Fruit fly (Drosophila melanogaster) whole organism, pupa: ENCODE data around the gene CG7182.

ENCODE experiments used
- CG10348 ChIP-seq: fragments of 200-800 bp; sonication (Bioruptor generic); IDR thresholded peaks from 2 replicates; pipeline ENCODE4 v1.3.6; 2022; ENCODE audit warnings: missing biosample characterization, missing genetic modification characterization
- CG12605 ChIP-seq: fragments of 200-800 bp; sonication (Bioruptor generic); IDR thresholded peaks from 2 replicates; pipeline ENCODE4 v1.3.6; 2022; ENCODE audit warnings: missing biosample characterization, missing genetic modification characterization
- CG13204 ChIP-seq: fragments of 200-800 bp; sonication (Bioruptor generic); optimal IDR thresholded peaks from 2 replicates; lab custom pipeline; 2018; ENCODE audit warnings: missing biosample characterization, mild to moderate bottlenecking, missing genetic modification characterization, moderate library complexity
- CG14655 ChIP-seq: fragments of 200-800 bp; sonication (Bioruptor generic); optimal IDR thresholded peaks from 3 replicates; lab custom pipeline; 2017; ENCODE audit warnings: mild to moderate bottlenecking, missing biosample characterization, missing genetic modification reagents, missing genetic modification characterization
- CG15710 ChIP-seq: fragments of 200-800 bp; sonication (Bioruptor generic); optimal IDR thresholded peaks from 2 replicates; lab custom pipeline; 2018; ENCODE audit warnings: missing biosample characterization, mild to moderate bottlenecking, missing genetic modification characterization, moderate library complexity
- CG17806 ChIP-seq: fragments of 200-800 bp; sonication (Bioruptor generic); optimal IDR thresholded peaks from 2 replicates; lab custom pipeline; 2018; ENCODE audit warnings: missing biosample characterization, mild to moderate bottlenecking, missing genetic modification characterization, moderate library complexity
- CG32121 ChIP-seq: fragments of 200-800 bp; sonication (Bioruptor generic); IDR thresholded peaks from 2 replicates; pipeline ENCODE4 v1.3.6; 2022; ENCODE audit warnings: missing biosample characterization, missing genetic modification characterization
- CG34367 ChIP-seq: fragments of 200-800 bp; sonication (Bioruptor generic); optimal IDR thresholded peaks from 2 replicates; lab custom pipeline; 2018; ENCODE audit warnings: missing biosample characterization, mild to moderate bottlenecking, missing genetic modification characterization
- CG4496 ChIP-seq: fragments of 200-800 bp; sonication (Bioruptor generic); IDR thresholded peaks from 3 replicates; pipeline ENCODE4 v1.3.6; 2022; ENCODE audit warnings: missing biosample characterization, missing genetic modification characterization
- CG8159 ChIP-seq: fragments of 200-800 bp; sonication (Bioruptor generic); optimal IDR thresholded peaks from 3 replicates; lab custom pipeline; 2018; ENCODE audit warnings: missing biosample characterization, mild to moderate bottlenecking, missing genetic modification characterization, moderate library complexity
- CG8301 ChIP-seq: fragments of 200-800 bp; sonication (Bioruptor generic); optimal IDR thresholded peaks from 2 replicates; lab custom pipeline; 2018; ENCODE audit warnings: missing biosample characterization, mild to moderate bottlenecking, missing genetic modification characterization
- CG9948 ChIP-seq: fragments of 200-800 bp; sonication (Bioruptor generic); optimal IDR thresholded peaks from 2 replicates; lab custom pipeline; 2018; ENCODE audit warnings: missing biosample characterization, mild to moderate bottlenecking, missing genetic modification characterization, moderate library complexity
- D1 ChIP-seq: fragments of 200-800 bp; sonication (Bioruptor generic); optimal IDR thresholded peaks from 2 replicates; lab custom pipeline; 2018; ENCODE audit warnings: missing biosample characterization, mild to moderate bottlenecking, missing genetic modification characterization, moderate library complexity
- EcR ChIP-seq: fragments of 200-800 bp; sonication (Bioruptor generic); optimal IDR thresholded peaks from 3 replicates; lab custom pipeline; 2019; ENCODE audit warnings: missing biosample characterization, missing genetic modification characterization, mild to moderate bottlenecking, moderate library complexity, missing genetic modification reagents
- Ets98B ChIP-seq: fragments of 200-800 bp; sonication (Bioruptor generic); IDR thresholded peaks from 2 replicates; pipeline ENCODE4 v1.3.6; 2022; ENCODE audit warnings: missing biosample characterization, missing genetic modification characterization
- Pif1A ChIP-seq: fragments of 200-800 bp; sonication (Bioruptor generic); optimal IDR thresholded peaks from 3 replicates; lab custom pipeline; 2016; ENCODE audit warnings: missing biosample characterization, missing genetic modification characterization
- Pif1B ChIP-seq: fragments of 200-800 bp; sonication (Bioruptor generic); optimal IDR thresholded peaks from 3 replicates; lab custom pipeline; 2016; ENCODE audit warnings: missing biosample characterization, missing genetic modification characterization
- Snoo ChIP-seq: fragments of 200-800 bp; sonication (Bioruptor generic); optimal IDR thresholded peaks from 3 replicates; lab custom pipeline; 2017; ENCODE audit warnings: missing biosample characterization, mild to moderate bottlenecking, missing genetic modification characterization, inconsistent platforms
- fd96Ca ChIP-seq: fragments of 200-800 bp; sonication (Bioruptor generic); IDR thresholded peaks from 3 replicates; pipeline ENCODE4 v1.3.6; 2022; ENCODE audit warnings: missing biosample characterization, missing genetic modification characterization
- gl ChIP-seq: fragments of 200-800 bp; sonication (Bioruptor generic); optimal IDR thresholded peaks from 2 replicates; lab custom pipeline; 2018; ENCODE audit warnings: missing biosample characterization, mild to moderate bottlenecking, missing genetic modification characterization
- rn ChIP-seq: fragments of 200-800 bp; sonication (Bioruptor generic); IDR thresholded peaks from 2 replicates; pipeline ENCODE4 v1.3.6; 2022; ENCODE audit warnings: missing biosample characterization, missing genetic modification characterization

CG7182 gene

DNA sequence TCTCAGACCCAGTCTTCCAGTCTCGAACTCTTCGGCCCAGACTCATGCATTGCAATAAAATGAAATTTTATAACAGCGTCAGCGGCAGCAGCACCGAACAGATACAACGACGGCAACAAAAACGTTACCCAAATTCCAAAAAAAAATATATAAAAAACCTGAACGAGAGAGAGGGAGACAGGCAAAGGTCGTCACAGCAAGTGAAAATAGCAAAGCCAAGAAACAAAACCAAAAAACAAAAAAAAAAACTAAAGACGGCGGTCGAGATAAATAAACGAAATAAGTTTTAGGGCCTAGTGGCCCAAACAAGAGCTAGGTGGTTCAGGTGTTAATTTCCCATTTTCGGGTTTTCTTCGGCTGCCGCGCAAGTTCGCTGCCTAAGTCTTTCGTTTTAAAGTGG lies 27.9 kb upstream of the CG7182 start:
- no peak for TF ChIP-seq CG4496

dm6 chr3L:8372035-8372434 lies 25.9 kb upstream of the CG7182 start, which contains the start of gene ImpE1:
ImpE1 (plus strand) TSS chr3L:8372405.
- TF ChIP-seq CG13204 (GFP tag; lab: Kevin White, UChicago) (peak; percentile 35), D1 (no peak)

DNA sequence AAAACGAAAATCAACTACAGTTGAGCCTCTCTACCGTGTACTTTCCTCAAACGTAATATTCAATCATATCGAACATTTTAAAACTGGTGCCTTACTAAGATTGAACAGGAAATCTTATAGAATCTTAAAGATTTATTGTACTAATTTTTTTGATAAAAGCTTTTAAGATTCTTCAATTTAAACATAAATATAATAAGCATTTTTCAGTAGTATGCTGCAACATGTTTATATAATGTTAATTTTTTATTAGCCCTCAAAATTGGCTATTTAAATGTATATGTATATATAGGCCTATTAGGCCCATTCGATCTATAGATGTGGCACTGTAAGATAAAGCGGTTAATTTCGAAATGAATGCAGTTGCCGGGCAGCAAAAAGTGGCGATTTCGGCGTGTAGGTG lies 25.4 kb upstream of the CG7182 start:
- TF ChIP-seq CG32121, result no peak
- no peak for TF ChIP-seq fd96Ca (GFP tag; lab: Robert Waterston, UW)
- peak; percentile 1 for TF ChIP-seq CG14655 (GFP tag; lab: Kevin White, UChicago)

DNA sequence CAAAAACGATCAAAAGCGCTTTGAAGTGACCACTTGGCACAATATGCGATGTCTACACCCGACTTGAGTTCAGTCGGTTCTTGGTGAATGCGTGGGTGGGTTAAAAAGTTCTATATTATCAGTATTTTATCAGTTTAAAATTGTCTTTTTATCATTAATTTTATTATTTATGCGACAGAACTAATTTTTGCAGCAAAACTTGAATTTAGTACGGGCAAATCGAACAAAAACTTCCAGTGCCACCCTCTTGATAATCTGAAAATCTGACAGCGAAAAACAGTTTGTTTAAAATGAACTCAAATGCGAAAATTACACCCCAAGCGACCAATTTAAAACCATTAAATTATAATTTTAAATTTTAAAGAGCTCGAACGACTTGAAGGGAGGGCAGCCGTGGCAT lies 24.7 kb upstream of the CG7182 start:
- no peak for TF ChIP-seq CG34367 (tag; lab: Kevin White, UChicago)
- peak; percentile 64 for TF ChIP-seq Snoo

dm6 chr3L:8369456-8369855 lies 23.3 kb upstream of the CG7182 start:
- TF ChIP-seq CG15710, result no peak
- no peak for TF ChIP-seq EcR (GFP tag; lab: Kevin White, UChicago)
- no peak for TF ChIP-seq Pif1A (GFP tag; lab: Kevin White, UChicago)
- no peak for TF ChIP-seq rn (GFP tag; lab: Robert Waterston, UW)

DNA sequence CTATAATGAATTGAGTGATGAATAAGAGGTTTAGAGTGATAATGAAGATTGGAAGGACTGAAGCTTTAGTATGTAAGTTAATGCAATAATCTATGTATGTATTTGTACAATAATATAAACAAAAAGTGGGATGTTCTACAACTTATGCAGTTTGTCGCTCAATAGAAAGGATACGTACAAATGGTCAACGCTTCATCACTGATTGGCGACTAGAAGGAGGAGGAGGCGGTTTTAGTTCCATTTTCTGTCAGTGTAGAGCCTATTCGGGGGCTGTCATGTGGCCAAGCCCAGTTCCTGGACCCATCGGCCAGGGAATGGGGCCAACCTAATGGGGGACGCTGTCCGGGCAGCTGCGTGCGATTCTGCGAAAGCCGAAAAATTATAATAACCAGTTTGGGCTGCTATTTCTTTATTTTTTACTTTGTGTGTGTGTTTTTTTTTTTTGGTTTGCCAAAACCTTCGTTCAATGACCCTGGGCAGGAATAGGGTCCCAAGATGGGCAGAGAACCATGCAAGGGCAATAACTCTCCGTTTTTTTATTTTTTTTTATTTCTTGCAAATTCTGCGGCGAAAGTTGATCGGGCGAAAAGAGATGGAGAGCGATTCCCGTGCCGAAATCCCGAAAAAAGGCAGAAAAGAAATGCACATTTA lies 22.6 kb upstream of the CG7182 start:
- TF ChIP-seq CG17806 (no peak), CG8301 (tag; lab: Kevin White, UChicago) (peak; percentile 19), CG10348 (GFP tag; lab: Robert Waterston, UW) (no peak), D1 (no peak), Pif1B (GFP tag; lab: Kevin White, UChicago) (no peak), Snoo (peak; percentile 57), CG12605 (GFP tag; lab: Robert Waterston, UW) (no peak), CG14655 (GFP tag; lab: Kevin White, UChicago) (peak; percentile 45), CG8159 (tag; lab: Kevin White, UChicago) (no peak), CG9948 (tag; lab: Kevin White, UChicago) (no peak), CG32121 (no peak), CG4496 (0 out of 3 replicates have a peak, but pooled peaks have one; percentile 15), Pif1A (GFP tag; lab: Kevin White, UChicago) (no peak), EcR (GFP tag; lab: Kevin White, UChicago) (no peak), fd96Ca (GFP tag; lab: Robert Waterston, UW) (no peak), Ets98B (GFP tag; lab: Robert Waterston, UW) (no peak), rn (GFP tag; lab: Robert Waterston, UW) (no peak), gl (tag; lab: Kevin White, UChicago) (no peak), CG15710 (no peak), CG13204 (GFP tag; lab: Kevin White, UChicago) (no peak), CG34367 (tag; lab: Kevin White, UChicago) (no peak)

DNA sequence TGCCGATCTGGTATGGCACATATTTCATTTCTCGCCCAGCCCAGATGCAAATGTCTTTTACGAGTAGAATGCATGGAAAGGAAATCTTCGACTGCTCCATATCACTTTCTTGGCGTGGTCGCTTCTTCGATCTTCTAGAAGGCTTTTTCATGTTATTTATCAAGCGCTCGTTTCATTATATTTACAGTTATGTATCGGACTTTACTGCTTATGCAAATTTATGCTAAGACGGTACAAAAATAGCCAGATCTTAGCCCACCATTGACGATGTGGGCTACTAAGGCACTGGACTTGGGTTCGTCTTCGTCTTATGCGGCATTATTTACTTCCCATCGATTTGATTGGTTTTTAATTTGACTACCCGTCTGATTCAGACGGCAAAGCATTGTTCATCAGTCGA lies 17.1 kb upstream of the CG7182 start:
- TF ChIP-seq D1 (no peak), CG13204 (GFP tag; lab: Kevin White, UChicago) (no peak), EcR (GFP tag; lab: Kevin White, UChicago) (no peak), CG9948 (tag; lab: Kevin White, UChicago) (no peak), Snoo (no peak), CG8301 (tag; lab: Kevin White, UChicago) (no peak), Pif1B (GFP tag; lab: Kevin White, UChicago) (no peak), CG12605 (GFP tag; lab: Robert Waterston, UW) (no peak), CG34367 (tag; lab: Kevin White, UChicago) (no peak), rn (GFP tag; lab: Robert Waterston, UW) (no peak), CG17806 (no peak), gl (tag; lab: Kevin White, UChicago) (no peak), fd96Ca (GFP tag; lab: Robert Waterston, UW) (no peak), CG8159 (tag; lab: Kevin White, UChicago) (no peak)

- TF ChIP-seq CG15710, result no peak
- no peak for TF ChIP-seq rn (GFP tag; lab: Robert Waterston, UW)
- TF ChIP-seq CG4496, result peak; percentile 7; the same call in 1 of the 3 replicates
- TF ChIP-seq Ets98B (GFP tag; lab: Robert Waterston, UW), result peak; percentile 29; the same call in 1 of the 2 replicates
- TF ChIP-seq CG14655 (GFP tag; lab: Kevin White, UChicago), result peak; percentile 15
- TF ChIP-seq Pif1B (GFP tag; lab: Kevin White, UChicago), result no peak
- TF ChIP-seq D1, result peak; percentile 50
- TF ChIP-seq CG12605 (GFP tag; lab: Robert Waterston, UW), result peak; percentile 9; the same call in 1 of the 2 replicates
- no peak; the same call in 1 of the 2 replicates for TF ChIP-seq CG32121
- peak; percentile 7 for TF ChIP-seq CG8301 (tag; lab: Kevin White, UChicago)
- TF ChIP-seq EcR (GFP tag; lab: Kevin White, UChicago), result peak; percentile 17
- TF ChIP-seq Snoo, result peak; percentile 13
Observed at dm6 chr3L:8360643-8361110, 14.5 kb upstream of the CG7182 start, which contains the start of gene Idh. Idh (minus strand) TSS chr3L:8360906.
